Fruit fly (Drosophila melanogaster) whole organism, adult: Measurements from ENCODE around the gene C3G.

Experiments used
- CG11617 ChIP-seq: fragments of 200-800 bp; sonication (Bioruptor generic); optimal IDR thresholded peaks from 2 replicates; lab custom pipeline; 2017; ENCODE audit warnings: mild to moderate bottlenecking, missing biosample characterization, missing genetic modification reagents, missing genetic modification characterization
- CG12768 ChIP-seq: fragments of 200-800 bp; sonication (Bioruptor generic); optimal IDR thresholded peaks from 2 replicates; lab custom pipeline; 2017; ENCODE audit warnings: missing biosample characterization, missing genetic modification characterization, mild to moderate bottlenecking, moderate library complexity, missing genetic modification reagents
- CG14711 ChIP-seq: fragments of 200-800 bp; sonication (Bioruptor generic); optimal IDR thresholded peaks from 2 replicates; lab custom pipeline; 2018; ENCODE audit warnings: missing biosample characterization, mild to moderate bottlenecking, missing genetic modification characterization, moderate library complexity
- CG1620 ChIP-seq: fragments of 200-800 bp; sonication (Bioruptor generic); optimal IDR thresholded peaks from 2 replicates; lab custom pipeline; 2016; ENCODE audit warnings: missing biosample characterization, missing genetic modification characterization
- CG33017 ChIP-seq: fragments of 200-800 bp; sonication (Bioruptor generic); optimal IDR thresholded peaks from 2 replicates; lab custom pipeline; 2018; ENCODE audit warnings: missing biosample characterization, mild to moderate bottlenecking, missing genetic modification characterization, moderate library complexity
- CG5204 ChIP-seq: fragments of 200-800 bp; sonication (Bioruptor generic); optimal IDR thresholded peaks from 2 replicates; lab custom pipeline; 2016; ENCODE audit warnings: missing biosample characterization, missing genetic modification characterization
- CG7045 ChIP-seq: fragments of 200-800 bp; sonication (Bioruptor generic); optimal IDR thresholded peaks from 2 replicates; lab custom pipeline; 2017; ENCODE audit warnings: missing biosample characterization, mild to moderate bottlenecking, missing genetic modification characterization
- CG7101 ChIP-seq: fragments of 200-800 bp; sonication (Bioruptor generic); optimal IDR thresholded peaks from 2 replicates; lab custom pipeline; 2018; ENCODE audit warnings: missing biosample characterization, mild to moderate bottlenecking, missing genetic modification characterization, moderate library complexity
- Clk ChIP-seq: fragments of 200-800 bp; sonication (Bioruptor generic); optimal IDR thresholded peaks from 2 replicates; lab custom pipeline; 2017; ENCODE audit warnings: missing biosample characterization, missing genetic modification characterization
- Crg-1 ChIP-seq: fragments of 200-800 bp; sonication (Bioruptor generic); optimal IDR thresholded peaks from 2 replicates; lab custom pipeline; 2016; ENCODE audit warnings: missing biosample characterization, missing genetic modification characterization
- Hr96 ChIP-seq: fragments of 200-800 bp; sonication (Bioruptor generic); optimal IDR thresholded peaks from 2 replicates; lab custom pipeline; 2016; ENCODE audit warnings: missing biosample characterization, missing genetic modification characterization
- Mnt ChIP-seq: fragments of 200-800 bp; sonication (Bioruptor generic); optimal IDR thresholded peaks from 2 replicates; lab custom pipeline; 2016; ENCODE audit warnings: missing biosample characterization, mild to moderate bottlenecking, missing genetic modification characterization
- bab1 ChIP-seq: fragments of 200-800 bp; sonication (Bioruptor generic); optimal IDR thresholded peaks from 3 replicates; lab custom pipeline; 2019; ENCODE audit warnings: missing biosample characterization, mild to moderate bottlenecking, missing genetic modification characterization, moderate library complexity
- cic ChIP-seq: fragments of 200-800 bp; sonication (Bioruptor generic); optimal IDR thresholded peaks from 2 replicates; lab custom pipeline; 2017; ENCODE audit warnings: missing biosample characterization, mild to moderate bottlenecking, missing genetic modification characterization, moderate library complexity
- cnc ChIP-seq, 2 experiments: fragments of >200 bp; optimal IDR thresholded peaks; 2 replicates each; lab custom pipeline; 2017
- kay ChIP-seq: fragments of 200-800 bp; sonication (Bioruptor generic); peaks from one replicate; lab custom pipeline; 2016; ENCODE audit warnings: missing biosample characterization, missing genetic modification characterization, borderline replicate concordance
- ovo ChIP-seq: fragments of 200-800 bp; sonication (Bioruptor generic); optimal IDR thresholded peaks from 2 replicates; lab custom pipeline; 2016; ENCODE audit warnings: missing biosample characterization, missing genetic modification characterization
- pad ChIP-seq: fragments of 200-800 bp; sonication (Bioruptor generic); optimal IDR thresholded peaks from 3 replicates; lab custom pipeline; 2017; ENCODE audit warnings: missing biosample characterization, missing genetic modification characterization, mild to moderate bottlenecking, moderate library complexity, missing genetic modification reagents
- tj ChIP-seq: fragments of 200-800 bp; sonication (Bioruptor generic); optimal IDR thresholded peaks from 3 replicates; lab custom pipeline; 2017; ENCODE audit warnings: missing biosample characterization, mild to moderate bottlenecking, missing genetic modification characterization, moderate library complexity
- toe ChIP-seq: fragments of 200-800 bp; sonication (Bioruptor generic); optimal IDR thresholded peaks from 2 replicates; lab custom pipeline; 2016; ENCODE audit warnings: missing biosample characterization, missing genetic modification characterization

C3G gene

dm6 chrX:6776934-6777333, 26.5 kb downstream of the C3G start:
- TF ChIP-seq cic (GFP tag; lab: Kevin White, UChicago), result no peak
- TF ChIP-seq toe (GFP tag; lab: Kevin White, UChicago), result no peak
- no peak for TF ChIP-seq CG11617 (GFP tag; lab: Kevin White, UChicago)
- TF ChIP-seq Clk (GFP tag; lab: Kevin White, UChicago), result no peak
- no peak for TF ChIP-seq CG14711 (tag; lab: Kevin White, UChicago)
- no peak for TF ChIP-seq tj (GFP tag; lab: Kevin White, UChicago)
- no peak for TF ChIP-seq CG7101 (tag; lab: Kevin White, UChicago)
- TF ChIP-seq CG33017 (tag; lab: Kevin White, UChicago), result no peak
- TF ChIP-seq CG1620 (GFP tag; lab: Kevin White, UChicago), result no peak

- TF ChIP-seq cic (GFP tag; lab: Kevin White, UChicago) (no peak), CG33017 (tag; lab: Kevin White, UChicago) (no peak), CG7045 (no peak), CG11617 (GFP tag; lab: Kevin White, UChicago) (no peak), kay (GFP tag; lab: Kevin White, UChicago) (no peak), ovo (GFP tag; lab: Kevin White, UChicago) (no peak), pad (GFP tag; lab: Kevin White, UChicago) (no peak)
Observed at dm6 chrX:6776274-6776673, 27.1 kb downstream of the C3G start.

dm6 chrX:6775622-6776021, 27.8 kb downstream of the C3G start:
- TF ChIP-seq tj (GFP tag; lab: Kevin White, UChicago) (no peak), CG1620 (GFP tag; lab: Kevin White, UChicago) (no peak), CG7045 (no peak), Hr96 (GFP tag; lab: Kevin White, UChicago) (no peak), bab1 (GFP tag; lab: Kevin White, UChicago) (no peak), pad (GFP tag; lab: Kevin White, UChicago) (no peak), Clk (GFP tag; lab: Kevin White, UChicago) (no peak)

dm6 chrX:6770924-6771323, 32.5 kb downstream of the C3G start, which contains the start of gene Coq7:
TSS of gene Coq7 (plus strand) at chrX:6771225.
- TF ChIP-seq pad (GFP tag; lab: Kevin White, UChicago), result peak; percentile 72
- TF ChIP-seq tj (GFP tag; lab: Kevin White, UChicago), result peak; percentile 74
- TF ChIP-seq kay (GFP tag; lab: Kevin White, UChicago), result no peak
- TF ChIP-seq toe (GFP tag; lab: Kevin White, UChicago), result no peak
- peak; percentile 78 for TF ChIP-seq CG33017 (tag; lab: Kevin White, UChicago)
- peak; percentile 90 for TF ChIP-seq CG7101 (tag; lab: Kevin White, UChicago)
- peak; percentile 77 for TF ChIP-seq CG1620 (GFP tag; lab: Kevin White, UChicago)
- peak; percentile 85 for TF ChIP-seq CG14711 (tag; lab: Kevin White, UChicago)
- peak; percentile 42 for TF ChIP-seq Clk (GFP tag; lab: Kevin White, UChicago)
- peak; percentile 85 for TF ChIP-seq ovo (GFP tag; lab: Kevin White, UChicago)
- peak; percentile 73 for TF ChIP-seq CG12768 (GFP tag; lab: Kevin White, UChicago)
- peak; percentile 92 for TF ChIP-seq bab1 (GFP tag; lab: Kevin White, UChicago)
- peak; percentile 70 for TF ChIP-seq CG7045
- peak; percentile 86 for TF ChIP-seq CG11617 (GFP tag; lab: Kevin White, UChicago)
- TF ChIP-seq Hr96 (GFP tag; lab: Kevin White, UChicago), result peak; percentile 78
- no peak for TF ChIP-seq cnc (optimal IDR thresholded peaks at IDR 0.05; lab: Kevin White, UChicago)
- TF ChIP-seq CG5204 (GFP tag; lab: Kevin White, UChicago), result no peak
- peak; percentile 89 for TF ChIP-seq Mnt (GFP tag; lab: Kevin White, UChicago)
- TF ChIP-seq Crg-1 (GFP tag; lab: Kevin White, UChicago), result peak; percentile 78
- peak; percentile 26 for TF ChIP-seq cic (GFP tag; lab: Kevin White, UChicago)

- TF ChIP-seq Hr96 (GFP tag; lab: Kevin White, UChicago) (no peak), tj (GFP tag; lab: Kevin White, UChicago) (peak; percentile 59), Clk (GFP tag; lab: Kevin White, UChicago) (no peak), CG11617 (GFP tag; lab: Kevin White, UChicago) (peak; percentile 8), CG7045 (no peak), ovo (GFP tag; lab: Kevin White, UChicago) (no peak), CG12768 (GFP tag; lab: Kevin White, UChicago) (no peak), CG1620 (GFP tag; lab: Kevin White, UChicago) (no peak), pad (GFP tag; lab: Kevin White, UChicago) (no peak), Crg-1 (GFP tag; lab: Kevin White, UChicago) (peak; percentile 39), CG14711 (tag; lab: Kevin White, UChicago) (no peak), Mnt (GFP tag; lab: Kevin White, UChicago) (no peak), CG33017 (tag; lab: Kevin White, UChicago) (no peak), bab1 (GFP tag; lab: Kevin White, UChicago) (peak; percentile 18), CG5204 (GFP tag; lab: Kevin White, UChicago) (no peak), cnc (optimal IDR thresholded peaks at IDR 0.05; lab: Kevin White, UChicago) (no peak), toe (GFP tag; lab: Kevin White, UChicago) (no peak), kay (GFP tag; lab: Kevin White, UChicago) (no peak), cic (GFP tag; lab: Kevin White, UChicago) (peak; percentile 37), CG7101 (tag; lab: Kevin White, UChicago) (peak; percentile 22)
Observed at dm6 chrX:6759184-6759965, 44.0 kb downstream of the C3G start.
